Fruit fly (Drosophila melanogaster) whole organism, embryonic: ENCODE data around the gene Cyp313a1.
A peak's percentile ranks its signal among the peaks of the same experiment; 100 is the strongest.

Experiments
- ATbp ChIP-seq: fragments of 200-800 bp; sonication (Bioruptor generic); optimal IDR thresholded peaks from 2 replicates; lab custom pipeline; 2017; ENCODE audit warnings: missing biosample characterization, mild to moderate bottlenecking, missing genetic modification characterization, missing genetic modification reagents
- Awh ChIP-seq: fragments of 200-800 bp; sonication (Bioruptor generic); IDR thresholded peaks from 2 replicates; pipeline ENCODE4, ENCODE4 v1.3.6; 2022; ENCODE audit warnings: missing biosample characterization, missing genetic modification characterization
- B-H2 ChIP-seq: fragments of 200-800 bp; sonication (Bioruptor generic); optimal IDR thresholded peaks from 2 replicates; lab custom pipeline; 2018; ENCODE audit warnings: missing biosample characterization, mild to moderate bottlenecking, missing genetic modification characterization
- Blimp-1 ChIP-seq: fragments of 200-800 bp; sonication (Bioruptor generic); optimal IDR thresholded peaks from 3 replicates; lab custom pipeline; 2018; ENCODE audit warnings: missing biosample characterization, missing genetic modification characterization, mild to moderate bottlenecking, moderate library complexity, missing genetic modification reagents
- CG11247 ChIP-seq: fragments of 200-800 bp; sonication (Bioruptor generic); IDR thresholded peaks from 2 replicates; pipeline ENCODE4 v1.3.6; 2022; ENCODE audit warnings: missing biosample characterization, missing genetic modification characterization
- CG12299 ChIP-seq: fragments of 200-800 bp; sonication (Bioruptor generic); optimal IDR thresholded peaks from 2 replicates; lab custom pipeline; 2018; ENCODE audit warnings: missing biosample characterization, mild to moderate bottlenecking, missing genetic modification characterization
- CG16815 ChIP-seq: fragments of 200-800 bp; sonication (Bioruptor generic); optimal IDR thresholded peaks from 3 replicates; lab custom pipeline; 2017; ENCODE audit warnings: missing biosample characterization, mild to moderate bottlenecking, missing genetic modification characterization
- CG18011 ChIP-seq: fragments of 200-800 bp; sonication (Bioruptor generic); optimal IDR thresholded peaks from 2 replicates; lab custom pipeline; 2017; ENCODE audit warnings: missing biosample characterization, missing genetic modification characterization, mild to moderate bottlenecking, moderate library complexity, missing genotype
- CG18619 ChIP-seq: fragments of 200-800 bp; sonication (Bioruptor generic); optimal IDR thresholded peaks from 3 replicates; lab custom pipeline; 2017; ENCODE audit warnings: missing biosample characterization, mild to moderate bottlenecking, missing genetic modification characterization
- CG2116 ChIP-seq: fragments of 200-800 bp; sonication (Bioruptor generic); optimal IDR thresholded peaks from 3 replicates; lab custom pipeline; 2018; ENCODE audit warnings: missing biosample characterization, mild to moderate bottlenecking, missing genetic modification characterization
- CG3407 ChIP-seq: fragments of 200-800 bp; sonication (Bioruptor generic); optimal IDR thresholded peaks from 2 replicates; lab custom pipeline; 2018; ENCODE audit warnings: missing biosample characterization, mild to moderate bottlenecking, missing genetic modification characterization
- CG3847 ChIP-seq: fragments of 200-800 bp; sonication (Bioruptor generic); IDR thresholded peaks from 2 replicates; pipeline ENCODE4 v1.3.6; 2022; ENCODE audit warnings: missing biosample characterization, missing genetic modification characterization
- CG5180 ChIP-seq: fragments of 200-800 bp; sonication (Bioruptor generic); optimal IDR thresholded peaks from 3 replicates; lab custom pipeline; 2017; ENCODE audit warnings: missing biosample characterization, missing genetic modification characterization, mild to moderate bottlenecking, moderate library complexity, missing genetic modification reagents
- CG7556 ChIP-seq: fragments of 200-800 bp; sonication (Bioruptor generic); optimal IDR thresholded peaks from 2 replicates; lab custom pipeline; 2017; ENCODE audit warnings: missing biosample characterization, mild to moderate bottlenecking, missing genetic modification characterization
- CG7928 ChIP-seq: fragments of 200-800 bp; sonication (Bioruptor generic); optimal IDR thresholded peaks from 2 replicates; lab custom pipeline; 2017; ENCODE audit warnings: missing biosample characterization, mild to moderate bottlenecking, missing genetic modification characterization
- CrebB ChIP-seq: fragments of 200-800 bp; sonication (Bioruptor generic); optimal IDR thresholded peaks from 3 replicates; lab custom pipeline; 2018; ENCODE audit warnings: missing biosample characterization, mild to moderate bottlenecking, missing genetic modification characterization
- Doc2 ChIP-seq: fragments of 200-800 bp; sonication (Bioruptor generic); IDR thresholded peaks from 2 replicates; pipeline ENCODE4 v1.3.6; 2022; ENCODE audit warnings: missing biosample characterization, missing genetic modification characterization
- ERR ChIP-seq: fragments of 200-800 bp; sonication (Bioruptor generic); optimal IDR thresholded peaks from 2 replicates; lab custom pipeline; 2016; ENCODE audit warnings: missing biosample characterization, missing genetic modification characterization
- GATAe ChIP-seq: fragments of 200-800 bp; sonication (Bioruptor generic); conservative IDR thresholded peaks from 2 replicates; pipeline ENCODE4 v1.3.6; 2022; ENCODE audit warnings: missing biosample characterization, missing genetic modification characterization
- HmgD ChIP-seq: fragments of 200-800 bp; sonication (Bioruptor generic); optimal IDR thresholded peaks from 3 replicates; lab custom pipeline; 2016; ENCODE audit warnings: missing biosample characterization, missing genetic modification characterization
- Hr78 ChIP-seq, 2 experiments: fragments of 200-800 bp in 1 of 2; fragments of >200 bp in 1 of 2; sonication (Bioruptor generic) in 1 of 2; optimal IDR thresholded peaks; 2 replicates each; lab custom pipeline; 2017 to 2019; ENCODE audit warnings: missing biosample characterization in 2 of 2, missing genetic modification characterization in 2 of 2, mild to moderate bottlenecking in 1 of 2, moderate library complexity in 1 of 2
- Kr ChIP-seq: fragments of 200-800 bp; sonication (Bioruptor generic); optimal IDR thresholded peaks from 2 replicates; lab custom pipeline; 2017; ENCODE audit warnings: missing biosample characterization, mild to moderate bottlenecking, missing genetic modification characterization
- Lim3 ChIP-seq: fragments of 200-800 bp; sonication (Bioruptor generic); IDR thresholded peaks from 2 replicates; pipeline ENCODE4 v1.3.6; 2022; ENCODE audit warnings: missing biosample characterization, missing genetic modification characterization
- MESR4 ChIP-seq: fragments of 200-800 bp; sonication (Bioruptor generic); optimal IDR thresholded peaks from 2 replicates; lab custom pipeline; 2018; ENCODE audit warnings: missing biosample characterization, mild to moderate bottlenecking, missing genetic modification characterization, moderate library complexity
- Myb ChIP-seq: fragments of 200-800 bp; sonication (Bioruptor generic); optimal IDR thresholded peaks from 2 replicates; lab custom pipeline; 2016; ENCODE audit warnings: missing biosample characterization, missing genetic modification characterization
- Scr ChIP-seq: fragments of 200-800 bp; sonication (Bioruptor generic); IDR thresholded peaks from 2 replicates; pipeline ENCODE4 v1.3.6; 2022; ENCODE audit warnings: missing biosample characterization, missing genetic modification characterization; ENCODE audit not compliant: partially characterized antibody
- Side ChIP-seq: fragments of 200-800 bp; sonication (Bioruptor generic); optimal IDR thresholded peaks from 2 replicates; lab custom pipeline; 2016; ENCODE audit warnings: missing biosample characterization, missing genetic modification characterization
- Sox100B ChIP-seq: fragments of 200-800 bp; sonication (Bioruptor generic); optimal IDR thresholded peaks from 3 replicates; lab custom pipeline; 2018; ENCODE audit warnings: missing biosample characterization, mild to moderate bottlenecking, missing genetic modification characterization
- Trl ChIP-seq, 3 experiments: fragments of >200 bp in 2 of 3; fragments of 200-800 bp in 1 of 3; sonication (Bioruptor generic) in 1 of 3; optimal IDR thresholded peaks; 2 replicates in 1 of 3; 3 replicates in 2 of 3; lab custom pipeline; 2016 to 2017; ENCODE audit warnings: missing biosample characterization in 1 of 3, missing genetic modification characterization in 1 of 3
- Vsx1 ChIP-seq: fragments of 200-800 bp; sonication (Bioruptor generic); optimal IDR thresholded peaks from 2 replicates; lab custom pipeline; 2017; ENCODE audit warnings: missing biosample characterization, mild to moderate bottlenecking, missing genetic modification characterization, missing genetic modification reagents
- Xrp1 ChIP-seq: fragments of 200-800 bp; sonication (Bioruptor generic); IDR thresholded peaks from 2 replicates; pipeline ENCODE4 v1.3.6; 2022; ENCODE audit warnings: missing biosample characterization, missing genetic modification characterization
- bcd ChIP-seq: fragments of 200-800 bp; sonication (Bioruptor generic); optimal IDR thresholded peaks from 2 replicates; lab custom pipeline; 2017; ENCODE audit warnings: missing biosample characterization, mild to moderate bottlenecking, missing genetic modification characterization
- cas ChIP-seq: fragments of 200-800 bp; sonication (Bioruptor generic); IDR thresholded peaks from 2 replicates; pipeline ENCODE4 v1.3.6; 2022; ENCODE audit warnings: missing biosample characterization, missing genetic modification characterization
- croc ChIP-seq: fragments of 200-800 bp; sonication (Bioruptor generic); conservative IDR thresholded peaks from 3 replicates; pipeline ENCODE4 v1.3.6; 2022; ENCODE audit warnings: missing biosample characterization, missing genetic modification characterization
- dm ChIP-seq: fragments of 200-800 bp; sonication (Bioruptor generic); optimal IDR thresholded peaks from 3 replicates; lab custom pipeline; 2016; ENCODE audit warnings: missing biosample characterization, missing genetic modification characterization
- gcm2 ChIP-seq: fragments of 200-800 bp; sonication (Bioruptor generic); optimal IDR thresholded peaks from 2 replicates; lab custom pipeline; 2016; ENCODE audit warnings: missing biosample characterization, missing genetic modification characterization
- gsb ChIP-seq: fragments of 200-800 bp; sonication (Bioruptor generic); IDR thresholded peaks from 2 replicates; pipeline ENCODE4 v1.3.6; 2022; ENCODE audit warnings: missing biosample characterization, missing genetic modification characterization
- ind ChIP-seq: fragments of 200-800 bp; sonication (Bioruptor generic); optimal IDR thresholded peaks from 3 replicates; lab custom pipeline; 2016; ENCODE audit warnings: missing biosample characterization, missing genetic modification characterization
- insv ChIP-seq, 2 experiments: fragments of 200-800 bp; sonication (Bioruptor generic); optimal IDR thresholded peaks; 3 replicates each; lab custom pipeline; 2016 to 2018; ENCODE audit warnings: missing biosample characterization in 2 of 2, missing genetic modification characterization in 2 of 2
- jigr1 ChIP-seq: fragments of 200-800 bp; sonication (Bioruptor generic); IDR thresholded peaks from 3 replicates; pipeline ENCODE4 v1.3.6; 2022; ENCODE audit warnings: missing biosample characterization, missing genetic modification characterization
- jing ChIP-seq: fragments of 200-800 bp; sonication (Bioruptor generic); optimal IDR thresholded peaks from 2 replicates; lab custom pipeline; 2018; ENCODE audit warnings: missing biosample characterization, mild to moderate bottlenecking, missing genetic modification characterization
- lilli ChIP-seq: fragments of 200-800 bp; sonication (Bioruptor generic); optimal IDR thresholded peaks from 3 replicates; lab custom pipeline; 2016; ENCODE audit warnings: missing biosample characterization, missing genetic modification characterization
- peb ChIP-seq: fragments of 200-800 bp; sonication (Bioruptor generic); IDR thresholded peaks from 2 replicates; pipeline ENCODE4 v1.3.6; 2022; ENCODE audit warnings: missing biosample characterization, missing genetic modification characterization
- pum ChIP-seq: fragments of 200-800 bp; sonication (Bioruptor generic); optimal IDR thresholded peaks from 2 replicates; lab custom pipeline; 2016; ENCODE audit warnings: missing biosample characterization, missing genetic modification characterization
- repo ChIP-seq: fragments of 200-800 bp; sonication (Bioruptor generic); optimal IDR thresholded peaks from 2 replicates; lab custom pipeline; 2016; ENCODE audit warnings: missing biosample characterization, missing genetic modification characterization
- seq ChIP-seq: fragments of 200-800 bp; sonication (Bioruptor generic); IDR thresholded peaks from 2 replicates; pipeline ENCODE4 v1.3.6; 2022; ENCODE audit warnings: missing biosample characterization, missing genetic modification characterization
- ssp ChIP-seq: fragments of 200-800 bp; sonication (Bioruptor generic); IDR thresholded peaks from 2 replicates; pipeline ENCODE4 v1.3.6; 2022; ENCODE audit warnings: missing biosample characterization, missing genetic modification characterization
- tll ChIP-seq, 2 experiments: fragments of 200-800 bp in 1 of 2; fragments of >200 bp in 1 of 2; sonication (Bioruptor generic) in 1 of 2; optimal IDR thresholded peaks; 2 replicates each; lab custom pipeline; 2017 to 2019; ENCODE audit warnings: missing biosample characterization in 2 of 2, missing genetic modification characterization in 2 of 2, mild to moderate bottlenecking in 1 of 2, moderate library complexity in 1 of 2
- twi ChIP-seq: fragments of 200-800 bp; optimal IDR thresholded peaks from 2 replicates; lab custom pipeline; 2019; ENCODE audit warnings: missing biosample characterization, mild to moderate bottlenecking, missing genetic modification characterization, moderate library complexity
- wdn ChIP-seq: fragments of 200-800 bp; sonication (Bioruptor generic); IDR thresholded peaks from 2 replicates; pipeline ENCODE4 v1.3.6; 2022; ENCODE audit warnings: missing biosample characterization, missing genetic modification characterization
- wor ChIP-seq: fragments of 200-800 bp; sonication (Bioruptor generic); IDR thresholded peaks from 2 replicates; pipeline ENCODE4 v1.3.6; 2022; ENCODE audit warnings: missing biosample characterization, missing genetic modification characterization

Cyp313a1 gene

dm6 chr3R:14473574-14473973 lies 47.3 kb upstream of the Cyp313a1 start (continued):
- TF ChIP-seq ssp (GFP tag; lab: Robert Waterston, UW) (no peak), CG16815 (peak; percentile 6), Lim3 (GFP tag; lab: Robert Waterston, UW) (no peak), Trl (optimal IDR thresholded peaks at IDR 0.05; lab: Kevin White, UChicago) (no peak), Trl (GFP tag; optimal IDR thresholded peaks at IDR 0.05; lab: Kevin White, UChicago) (peak; percentile 54), CG18011 (no peak), CG7928 (no peak), Sox100B (GFP tag; lab: Kevin White, UChicago) (no peak), gcm2 (GFP tag; lab: Kevin White, UChicago) (no peak), MESR4 (no peak), B-H2 (no peak), Vsx1 (GFP tag; lab: Kevin White, UChicago) (no peak), cas (GFP tag; lab: Robert Waterston, UW) (peak; percentile 46; the same call in 1 of the 2 replicates), tll (GFP tag; optimal IDR thresholded peaks at IDR 0.05; lab: Kevin White, UChicago) (no peak), Kr (GFP tag; lab: Kevin White, UChicago) (no peak), CrebB (no peak), repo (no peak), wdn (peak; percentile 32; the same call in 1 of the 2 replicates), CG5180 (GFP tag; lab: Kevin White, UChicago) (no peak), ind (GFP tag; lab: Kevin White, UChicago) (peak; percentile 54), Awh (no peak), pum (GFP tag; lab: Kevin White, UChicago) (peak; percentile 42), CG3847 (GFP tag; lab: Robert Waterston, UW) (peak; percentile 50), lilli (GFP tag; lab: Kevin White, UChicago) (peak; percentile 77), CG3407 (GFP tag; lab: Kevin White, UChicago) (no peak), Blimp-1 (GFP tag; lab: Kevin White, UChicago) (peak; percentile 24), Myb (GFP tag; lab: Kevin White, UChicago) (peak; percentile 31), peb (GFP tag; lab: Robert Waterston, UW) (0 out of 2 replicates have a peak, but pooled peaks have one; percentile 51), ATbp (GFP tag; lab: Kevin White, UChicago) (no peak), insv (GFP tag; optimal IDR thresholded peaks at IDR 0.05; lab: Kevin White, UChicago) (no peak), jigr1 (GFP tag; lab: Robert Waterston, UW) (no peak), Doc2 (GFP tag; lab: Robert Waterston, UW) (no peak), Hr78 (GFP tag; optimal IDR thresholded peaks at IDR 0.05; lab: Kevin White, UChicago) (no peak), croc (GFP tag; lab: Robert Waterston, UW) (no peak), bcd (GFP tag; lab: Kevin White, UChicago) (peak; percentile 54), gsb (GFP tag; lab: Robert Waterston, UW) (peak; percentile 73), dm (no peak), ERR (GFP tag; lab: Kevin White, UChicago) (peak; percentile 15), GATAe (GFP tag; lab: Robert Waterston, UW) (no peak), jing (GFP tag; lab: Kevin White, UChicago) (peak; percentile 27), CG2116 (GFP tag; lab: Kevin White, UChicago) (peak; percentile 12), Xrp1 (peak; percentile 55; the same call in 1 of the 2 replicates), Side (GFP tag; lab: Kevin White, UChicago) (peak; percentile 12), seq (GFP tag; lab: Robert Waterston, UW) (no peak), CG11247 (peak; percentile 56), wor (GFP tag; lab: Robert Waterston, UW) (no peak), CG18619 (peak; percentile 18), Scr (no peak), twi (tag; lab: Kevin White, UChicago) (no peak), CG12299 (no peak), CG7556 (GFP tag; lab: Kevin White, UChicago) (peak; percentile 40), HmgD (no peak)
